Fruit fly (Drosophila melanogaster): Measurements from ENCODE around the gene RpL30.

DNA sequence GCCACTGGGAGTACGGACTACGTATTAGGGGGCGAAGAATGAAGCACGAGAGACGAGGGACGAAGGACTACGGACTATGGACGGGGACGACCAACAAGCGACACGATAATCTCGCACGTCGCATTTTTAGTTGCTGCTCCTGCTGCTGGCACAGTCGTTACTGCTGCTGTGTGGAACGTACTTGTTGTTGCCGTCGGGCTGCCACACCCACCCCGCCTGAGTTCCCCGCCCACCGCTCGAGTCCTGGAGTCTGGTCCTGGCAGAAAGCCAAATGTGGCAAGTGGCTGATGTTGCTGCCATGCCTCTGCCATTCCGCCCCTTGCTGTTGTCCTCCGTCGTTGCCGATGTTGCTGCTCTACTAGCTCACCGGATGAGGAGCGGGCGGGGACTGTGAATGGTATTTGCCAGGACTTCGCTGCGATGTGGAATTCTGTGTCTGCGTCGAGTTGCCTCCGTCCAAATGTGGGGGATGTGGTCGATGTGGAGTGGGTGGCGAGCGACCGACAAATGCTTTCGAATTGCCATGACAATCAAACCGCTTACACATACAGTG is 3.7 kb upstream of the RpL30 start:
- no peak for TF ChIP-seq pan (optimal IDR thresholded peaks at IDR 0.05)
- no peak for TF ChIP-seq pan (GFP tag; optimal IDR thresholded peaks at IDR 0.05 in 1 of 2, IDR thresholded peaks at IDR 0.05 in 1 of 2)
- no peak for TF ChIP-seq Blimp-1 (GFP tag; optimal IDR thresholded peaks at IDR 0.05)
- TF ChIP-seq gfzf (GFP tag; optimal IDR thresholded peaks at IDR 0.05) = no peak
- TF ChIP-seq ken (GFP tag; IDR thresholded peaks at IDR 0.05) = no peak
- TF ChIP-seq CG7839 (tag; optimal IDR thresholded peaks at IDR 0.05) = no peak
- peak; percentile 63 for TF ChIP-seq mirr (GFP tag; optimal IDR thresholded peaks at IDR 0.05)
- TF ChIP-seq Doc2 (GFP tag; IDR thresholded peaks at IDR 0.05) = no peak
- no peak for TF ChIP-seq ssp (GFP tag; IDR thresholded peaks at IDR 0.05)
- no peak for TF ChIP-seq CG4707 (GFP tag; optimal IDR thresholded peaks at IDR 0.05)
- no peak for TF ChIP-seq YL-1 (GFP tag; optimal IDR thresholded peaks at IDR 0.05)
- no peak for TF ChIP-seq Mes4 (GFP tag; optimal IDR thresholded peaks at IDR 0.05)

All from whole organism, embryonic.